Worm (Caenorhabditis elegans): Measurements from ENCODE around the gene W07A12.4.

ce11 chrII:9117789-9118242 is 28.2 kb upstream of the W07A12.4 start:
- TF ChIP-seq unc-42 (tag; optimal IDR thresholded peaks at IDR 0.05) (no peak), pros-1 (tag; optimal IDR thresholded peaks at IDR 0.05) (no peak), unc-55 (GFP tag; optimal IDR thresholded peaks at IDR 0.05) (no peak)
